Worm (Caenorhabditis elegans): ENCODE measurements around the gene F49E8.7.
A peak's percentile ranks its signal among the peaks of the same experiment; 100 is the strongest.

Gene F49E8.7

DNA sequence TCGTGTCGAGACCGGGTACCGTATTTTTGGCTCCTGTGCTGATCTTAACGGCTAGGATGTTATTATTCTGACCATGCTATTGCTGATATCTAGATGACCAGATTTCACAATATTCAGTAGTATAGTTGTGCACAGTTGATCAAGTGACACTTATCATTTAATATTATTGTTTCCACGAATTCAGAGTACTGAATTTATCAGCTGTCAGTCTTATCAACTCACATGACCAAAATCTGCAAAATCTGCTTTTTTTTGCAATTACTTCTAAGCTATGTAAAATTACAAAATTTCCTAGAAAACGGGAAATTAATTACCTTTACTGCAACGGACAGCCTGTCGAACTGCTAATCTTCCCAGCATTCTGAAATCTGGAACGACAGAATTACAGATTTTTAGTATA, 5.7 kb downstream of the F49E8.7 start, which contains the start of gene pam-1:
pam-1 (minus strand) TSS at position 368 of the 400 bp plus-strand sequence.
- no peak for TF ChIP-seq lin-39 (tag; optimal IDR thresholded peaks at IDR 0.05)
- TF ChIP-seq hlh-4 (tag; optimal IDR thresholded peaks at IDR 0.05) = peak; percentile 87
- no peak for TF ChIP-seq blmp-1 (tag; optimal IDR thresholded peaks at IDR 0.05)
- no peak for TF ChIP-seq lsy-2 (tag; optimal IDR thresholded peaks at IDR 0.05)
- TF ChIP-seq ceh-8 (GFP tag; optimal IDR thresholded peaks at IDR 0.05) = no peak
- no peak for TF ChIP-seq mab-9 (GFP tag; IDR thresholded peaks at IDR 0.05)
- no peak for TF ChIP-seq tbx-2 (tag; optimal IDR thresholded peaks at IDR 0.05)
- TF ChIP-seq zip-4 (GFP tag; optimal IDR thresholded peaks at IDR 0.05) = no peak
- peak; percentile 23 for TF ChIP-seq nhr-71 (tag; optimal IDR thresholded peaks at IDR 0.05)

DNA sequence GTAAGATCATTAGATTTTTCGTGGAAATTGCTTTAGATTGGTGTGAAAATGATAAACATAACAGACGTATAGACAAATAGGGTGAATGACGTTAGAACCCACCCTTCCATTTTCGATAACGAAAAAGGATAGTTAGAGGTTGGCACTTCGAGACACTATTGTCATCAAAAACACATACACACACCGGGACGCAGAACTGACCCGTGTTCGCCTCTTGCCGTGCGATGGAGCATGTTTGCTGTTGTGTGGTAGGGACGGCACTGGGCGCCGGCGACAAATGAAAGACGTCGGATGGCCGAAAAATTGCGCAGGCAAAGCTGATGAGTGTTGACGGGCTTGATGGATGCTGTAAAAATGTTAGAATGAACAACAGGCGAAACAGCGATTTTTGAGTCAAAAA, 6.3 kb downstream of the F49E8.7 start:
- TF ChIP-seq aha-1 (tag; optimal IDR thresholded peaks at IDR 0.05) (no peak), unc-62 (GFP tag; optimal IDR thresholded peaks at IDR 0.05) (no peak), pag-3 (tag; optimal IDR thresholded peaks at IDR 0.05; ENCODE audit: borderline replicate concordance, insufficient read depth) (no peak), unc-30 (tag; optimal IDR thresholded peaks at IDR 0.05) (no peak), efl-1 (optimal IDR thresholded peaks at IDR 0.05) (peak; percentile 13 to 46), efl-1 (GFP tag; optimal IDR thresholded peaks at IDR 0.05 in 1 of 2) (peak in 1 of 2 experiments; percentile 45), mef-2 (tag; optimal IDR thresholded peaks at IDR 0.05) (no peak), lin-39 (tag; optimal IDR thresholded peaks at IDR 0.05) (no peak), egl-27 (tag; optimal IDR thresholded peaks at IDR 0.05) (no peak), jun-1 (tag; optimal IDR thresholded peaks at IDR 0.05) (no peak), nhr-47 (tag; optimal IDR thresholded peaks at IDR 0.05) (no peak), lin-35 (GFP tag; optimal IDR thresholded peaks at IDR 0.05) (peak; percentile 22 to 53), elt-3 (tag; optimal IDR thresholded peaks at IDR 0.05) (no peak), zip-4 (GFP tag; optimal IDR thresholded peaks at IDR 0.05) (no peak), blmp-1 (tag; optimal IDR thresholded peaks at IDR 0.05) (no peak), ceh-82 (tag; optimal IDR thresholded peaks at IDR 0.05) (peak in 1 of 3 experiments; percentile 36), nhr-84 (tag; optimal IDR thresholded peaks at IDR 0.05) (no peak), nhr-76 (tag; optimal IDR thresholded peaks at IDR 0.05) (no peak), unc-98 (GFP tag; IDR thresholded peaks at IDR 0.05) (no peak), ztf-4 (tag; optimal IDR thresholded peaks at IDR 0.05) (no peak), ceh-90 (tag; optimal IDR thresholded peaks at IDR 0.05) (no peak), nhr-12 (tag; optimal IDR thresholded peaks at IDR 0.05) (no peak), fkh-4 (tag; optimal IDR thresholded peaks at IDR 0.05; ENCODE audit: borderline replicate concordance) (no peak), unc-86 (tag; optimal IDR thresholded peaks at IDR 0.05) (no peak), zag-1 (tag; optimal IDR thresholded peaks at IDR 0.05) (no peak), efl-3 (GFP tag; optimal IDR thresholded peaks at IDR 0.05) (no peak), nhr-77 (tag; optimal IDR thresholded peaks at IDR 0.05) (no peak), ama-1 (optimal IDR thresholded peaks at IDR 0.05) (no peak), snu-23 (GFP tag; optimal IDR thresholded peaks at IDR 0.05) (peak; percentile 27), C34B4.2 (tag; optimal IDR thresholded peaks at IDR 0.05) (no peak), ces-1 (GFP tag; optimal IDR thresholded peaks at IDR 0.05) (no peak), Y116A8C.19 (tag; optimal IDR thresholded peaks at IDR 0.05; ENCODE audit: borderline replicate concordance) (no peak), fkh-8 (tag; optimal IDR thresholded peaks at IDR 0.05) (no peak), ets-5 (GFP tag; IDR thresholded peaks at IDR 0.05) (no peak), grh-1 (GFP tag; IDR thresholded peaks at IDR 0.05) (no peak), mep-1 (tag; optimal IDR thresholded peaks at IDR 0.05) (no peak), dpl-1 (GFP tag; optimal IDR thresholded peaks at IDR 0.05) (peak in 2 of 3 experiments; percentile 25 to 32), rnt-1 (tag; optimal IDR thresholded peaks at IDR 0.05) (peak; percentile 34), isw-1 (GFP tag; IDR thresholded peaks at IDR 0.05) (no peak), lin-13 (GFP tag; optimal IDR thresholded peaks at IDR 0.05) (no peak), tbx-2 (tag; optimal IDR thresholded peaks at IDR 0.05) (no peak), alr-1 (tag; optimal IDR thresholded peaks at IDR 0.05; ENCODE audit: borderline replicate concordance) (no peak), nhr-237 (tag; optimal IDR thresholded peaks at IDR 0.05) (no peak), snpc-4 (tag; optimal IDR thresholded peaks at IDR 0.05) (no peak), hpl-2 (GFP tag; optimal IDR thresholded peaks at IDR 0.05) (no peak), egl-13 (tag; optimal IDR thresholded peaks at IDR 0.05) (no peak), lsy-2 (tag; optimal IDR thresholded peaks at IDR 0.05) (peak in 1 of 2 experiments; percentile 31)

Measured in whole organism, L1 larva.